Fruit fly (Drosophila melanogaster) whole organism, prepupa: ENCODE results near the gene Tsp86D.

Experiments used
- Blimp-1 ChIP-seq: fragments of 200-800 bp; sonication (Bioruptor generic); optimal IDR thresholded peaks from 3 replicates; lab custom pipeline; 2017; ENCODE audit warnings: missing biosample characterization, missing genetic modification characterization, mild to moderate bottlenecking, moderate library complexity, missing genetic modification reagents
- CG10631 ChIP-seq: fragments of 200-800 bp; sonication (Bioruptor generic); optimal IDR thresholded peaks from 2 replicates; lab custom pipeline; 2016; ENCODE audit warnings: missing biosample characterization, missing genetic modification characterization
- CG11294 ChIP-seq: fragments of 200-800 bp; sonication (Bioruptor generic); IDR thresholded peaks from 2 replicates; pipeline ENCODE4 v1.3.6; 2022; ENCODE audit warnings: missing biosample characterization, missing genetic modification characterization
- CG11762 ChIP-seq: fragments of 200-800 bp; sonication (Bioruptor generic); optimal IDR thresholded peaks from 3 replicates; lab custom pipeline; 2016; ENCODE audit warnings: missing biosample characterization, missing genetic modification characterization; ENCODE audit not compliant: insufficient read depth
- CG11902 ChIP-seq: fragments of 200-800 bp; sonication (Bioruptor generic); optimal IDR thresholded peaks from 3 replicates; lab custom pipeline; 2016; ENCODE audit warnings: missing biosample characterization, missing genetic modification characterization
- CG15336 ChIP-seq: fragments of 200-800 bp; sonication (Bioruptor generic); IDR thresholded peaks from 2 replicates; pipeline ENCODE4 v1.3.6; 2022; ENCODE audit warnings: missing biosample characterization, missing genetic modification characterization
- CG16779 ChIP-seq: fragments of 200-800 bp; sonication (Bioruptor generic); optimal IDR thresholded peaks from 3 replicates; lab custom pipeline; 2017; ENCODE audit warnings: missing biosample characterization, mild to moderate bottlenecking, missing genetic modification characterization
- CG3032 ChIP-seq: fragments of 200-800 bp; optimal IDR thresholded peaks from 2 replicates; lab custom pipeline; 2019; ENCODE audit warnings: missing biosample characterization, mild to moderate bottlenecking, missing genetic modification characterization, moderate library complexity
- CG34406 ChIP-seq: fragments of 200-800 bp; sonication (Bioruptor generic); optimal IDR thresholded peaks from 3 replicates; lab custom pipeline; 2016; ENCODE audit warnings: missing biosample characterization, missing genetic modification characterization
- CG3919 ChIP-seq: fragments of 200-800 bp; sonication (Bioruptor generic); optimal IDR thresholded peaks from 3 replicates; lab custom pipeline; 2016; ENCODE audit warnings: missing biosample characterization, missing genetic modification characterization
- CG4318 ChIP-seq: fragments of 200-800 bp; sonication (Bioruptor generic); optimal IDR thresholded peaks from 3 replicates; lab custom pipeline; 2017; ENCODE audit warnings: missing biosample characterization, mild to moderate bottlenecking, missing genetic modification characterization
- CG6163 ChIP-seq: fragments of 200-800 bp; sonication (Bioruptor generic); IDR thresholded peaks from 3 replicates; pipeline ENCODE4 v1.3.6; 2022; ENCODE audit warnings: missing biosample characterization, missing genetic modification characterization
- CG6276 ChIP-seq: fragments of 200-800 bp; sonication (Bioruptor generic); optimal IDR thresholded peaks from 2 replicates; lab custom pipeline; 2017; ENCODE audit warnings: missing biosample characterization, mild to moderate bottlenecking, missing genetic modification characterization
- CG6792 ChIP-seq: fragments of 200-800 bp; sonication (Bioruptor generic); optimal IDR thresholded peaks from 3 replicates; lab custom pipeline; 2016; ENCODE audit warnings: missing biosample characterization, missing genetic modification characterization
- CG6808 ChIP-seq: fragments of 200-800 bp; sonication (Bioruptor generic); optimal IDR thresholded peaks from 3 replicates; lab custom pipeline; 2017; ENCODE audit warnings: missing biosample characterization, missing genetic modification characterization, mild to moderate bottlenecking, moderate library complexity, missing genetic modification reagents
- CG6854 ChIP-seq: fragments of 200-800 bp; sonication (Bioruptor generic); optimal IDR thresholded peaks from 2 replicates; lab custom pipeline; 2017; ENCODE audit warnings: missing biosample characterization, mild to moderate bottlenecking, missing genetic modification characterization
- CG7368 ChIP-seq: fragments of 200-800 bp; sonication (Bioruptor generic); optimal IDR thresholded peaks from 3 replicates; lab custom pipeline; 2016; ENCODE audit warnings: missing biosample characterization, missing genetic modification characterization
- CG8119 ChIP-seq: fragments of 200-800 bp; sonication (Bioruptor generic); IDR thresholded peaks from 3 replicates; pipeline ENCODE4 v1.3.6; 2022; ENCODE audit warnings: missing biosample characterization, missing genetic modification characterization
- CG8319 ChIP-seq: fragments of 200-800 bp; sonication (Bioruptor generic); optimal IDR thresholded peaks from 3 replicates; lab custom pipeline; 2016; ENCODE audit warnings: missing biosample characterization, missing genetic modification characterization
- CG8632 ChIP-seq: fragments of 200-800 bp; sonication (Bioruptor generic); optimal IDR thresholded peaks from 3 replicates; lab custom pipeline; 2016; ENCODE audit warnings: missing biosample characterization, missing genetic modification characterization
- CG9139 ChIP-seq: fragments of 200-800 bp; sonication (Bioruptor generic); optimal IDR thresholded peaks from 3 replicates; lab custom pipeline; 2017; ENCODE audit warnings: missing biosample characterization, mild to moderate bottlenecking, missing genetic modification characterization
- Eip78C ChIP-seq: fragments of 200-800 bp; sonication (Bioruptor generic); peaks from one replicate; lab custom pipeline; 2016; ENCODE audit warnings: missing biosample characterization, missing genetic modification characterization
- Eip93F ChIP-seq: fragments of 200-800 bp; sonication (Bioruptor generic); optimal IDR thresholded peaks from 2 replicates; lab custom pipeline; 2016; ENCODE audit warnings: missing biosample characterization, mild to moderate bottlenecking, missing genetic modification characterization
- Ets96B ChIP-seq: fragments of 200-800 bp; optimal IDR thresholded peaks from 2 replicates; lab custom pipeline; 2019; ENCODE audit warnings: missing biosample characterization, mild to moderate bottlenecking, missing genetic modification characterization, moderate library complexity
- Gug ChIP-seq: fragments of 200-800 bp; sonication (Bioruptor generic); IDR thresholded peaks from 2 replicates; pipeline ENCODE4 v1.3.6; 2022; ENCODE audit warnings: missing biosample characterization, missing genetic modification characterization
- Hr38 ChIP-seq: sonication (Bioruptor generic); optimal IDR thresholded peaks from 2 replicates; lab custom pipeline; 2016; ENCODE audit warnings: missing biosample characterization, missing genetic modification characterization
- Hr39 ChIP-seq: fragments of 200-800 bp; sonication (Bioruptor generic); optimal IDR thresholded peaks from 2 replicates; lab custom pipeline; 2016; ENCODE audit warnings: missing biosample characterization, missing genetic modification characterization
- Hr4 ChIP-seq: fragments of 200-800 bp; sonication (Bioruptor generic); optimal IDR thresholded peaks from 3 replicates; lab custom pipeline; 2016; ENCODE audit warnings: missing biosample characterization, missing genetic modification characterization
- Met ChIP-seq: fragments of 200-800 bp; sonication (Bioruptor generic); optimal IDR thresholded peaks from 3 replicates; lab custom pipeline; 2016; ENCODE audit warnings: missing biosample characterization, missing genetic modification characterization
- Smox ChIP-seq: fragments of 200-800 bp; sonication (Bioruptor generic); optimal IDR thresholded peaks from 3 replicates; lab custom pipeline; 2016; ENCODE audit warnings: missing biosample characterization, missing genetic modification characterization
- Sox102F ChIP-seq: fragments of 200-800 bp; sonication (Bioruptor generic); optimal IDR thresholded peaks from 2 replicates; lab custom pipeline; 2016; ENCODE audit warnings: missing biosample characterization, mild to moderate bottlenecking, missing genetic modification characterization
- Sox14 ChIP-seq: fragments of 200-800 bp; sonication (Bioruptor generic); optimal IDR thresholded peaks from 3 replicates; lab custom pipeline; 2016; ENCODE audit warnings: missing biosample characterization, missing genetic modification characterization
- Sox15 ChIP-seq: fragments of 200-800 bp; sonication (Bioruptor generic); optimal IDR thresholded peaks from 3 replicates; lab custom pipeline; 2016; ENCODE audit warnings: missing biosample characterization, missing genetic modification characterization
- achi ChIP-seq: fragments of 200-800 bp; sonication (Bioruptor generic); optimal IDR thresholded peaks from 3 replicates; lab custom pipeline; 2016; ENCODE audit warnings: missing biosample characterization, missing genetic modification characterization
- acj6 ChIP-seq: fragments of 200-800 bp; sonication (Bioruptor generic); optimal IDR thresholded peaks from 3 replicates; lab custom pipeline; 2016; ENCODE audit warnings: missing biosample characterization, missing genetic modification characterization
- cyc ChIP-seq: fragments of 200-800 bp; sonication (Bioruptor generic); optimal IDR thresholded peaks from 3 replicates; lab custom pipeline; 2016; ENCODE audit warnings: missing biosample characterization, missing genetic modification characterization
- dac ChIP-seq: fragments of 200-800 bp; sonication (Bioruptor generic); optimal IDR thresholded peaks from 2 replicates; lab custom pipeline; 2017; ENCODE audit warnings: missing biosample characterization, mild to moderate bottlenecking, missing genetic modification characterization
- eg ChIP-seq: fragments of 200-800 bp; sonication (Bioruptor generic); IDR thresholded peaks from 3 replicates; pipeline ENCODE4 v1.3.6; 2022; ENCODE audit warnings: missing biosample characterization, missing genetic modification characterization
- esn ChIP-seq: fragments of 200-800 bp; sonication (Bioruptor generic); optimal IDR thresholded peaks from 2 replicates; lab custom pipeline; 2016; ENCODE audit warnings: missing biosample characterization, mild to moderate bottlenecking, missing genetic modification characterization, moderate library complexity
- fd59A ChIP-seq: fragments of 200-800 bp; sonication (Bioruptor generic); optimal IDR thresholded peaks from 2 replicates; lab custom pipeline; 2017; ENCODE audit warnings: missing biosample characterization, mild to moderate bottlenecking, missing genetic modification characterization, missing genetic modification reagents
- fd85E ChIP-seq: fragments of 200-800 bp; sonication (Bioruptor generic); optimal IDR thresholded peaks from 3 replicates; lab custom pipeline; 2016; ENCODE audit warnings: missing biosample characterization, missing genetic modification characterization
- net ChIP-seq: fragments of 200-800 bp; sonication (Bioruptor generic); optimal IDR thresholded peaks from 3 replicates; lab custom pipeline; 2016; ENCODE audit warnings: missing biosample characterization, missing genetic modification characterization
- pdm3 ChIP-seq: fragments of 200-800 bp; sonication (Bioruptor generic); optimal IDR thresholded peaks from 3 replicates; lab custom pipeline; 2016; ENCODE audit warnings: missing biosample characterization, missing genetic modification characterization
- salr ChIP-seq, 2 experiments: fragments of 200-800 bp; sonication (Bioruptor generic); optimal IDR thresholded peaks; 3 replicates each; lab custom pipeline; 2016 to 2018; ENCODE audit warnings: missing biosample characterization in 2 of 2, missing genetic modification characterization in 2 of 2, mild to moderate bottlenecking in 1 of 2
- ss ChIP-seq, 2 experiments: fragments of 200-800 bp; sonication (Bioruptor generic); optimal IDR thresholded peaks; 2 replicates in 1 of 2; 3 replicates in 1 of 2; lab custom pipeline; 2017 to 2018; ENCODE audit warnings: mild to moderate bottlenecking in 2 of 2, missing biosample characterization in 2 of 2, missing genetic modification characterization in 2 of 2, moderate library complexity in 1 of 2
- svp ChIP-seq: fragments of 200-800 bp; sonication (Bioruptor generic); peaks from one replicate; lab custom pipeline; 2016; ENCODE audit warnings: missing biosample characterization, missing genetic modification characterization
- topi ChIP-seq: fragments of 200-800 bp; sonication (Bioruptor generic); optimal IDR thresholded peaks from 3 replicates; lab custom pipeline; 2016; ENCODE audit warnings: missing biosample characterization, missing genetic modification characterization

Gene Tsp86D

dm6 chr3R:10842422-10842821 lies 26.1 kb upstream of the Tsp86D start (continued):
- TF ChIP-seq cyc (GFP tag; lab: Kevin White, UChicago) = no peak
- no peak for TF ChIP-seq Hr39 (GFP tag; lab: Kevin White, UChicago)
- no peak for TF ChIP-seq pdm3 (GFP tag; lab: Kevin White, UChicago)
- TF ChIP-seq acj6 (GFP tag; lab: Kevin White, UChicago) = peak; percentile 19
- no peak for TF ChIP-seq esn
- TF ChIP-seq fd59A (GFP tag; lab: Kevin White, UChicago) = peak; percentile 16
- no peak for TF ChIP-seq Hr38 (GFP tag; lab: Kevin White, UChicago)
- no peak for TF ChIP-seq CG8632 (GFP tag; lab: Kevin White, UChicago)
- TF ChIP-seq CG10631 (GFP tag; lab: Kevin White, UChicago) = peak; percentile 28
- peak; percentile 4 to 31 for TF ChIP-seq ss (GFP tag; optimal IDR thresholded peaks at IDR 0.05; lab: Kevin White, UChicago)
- TF ChIP-seq salr (GFP tag; optimal IDR thresholded peaks at IDR 0.05; lab: Kevin White, UChicago) = no peak
- peak; percentile 44 for TF ChIP-seq CG6808 (GFP tag; lab: Kevin White, UChicago)
- no peak for TF ChIP-seq CG16779 (tag; lab: Kevin White, UChicago)
- TF ChIP-seq Gug (GFP tag; lab: Robert Waterston, UW) = no peak
- no peak for TF ChIP-seq Blimp-1
- no peak for TF ChIP-seq fd85E (GFP tag; lab: Kevin White, UChicago)
- TF ChIP-seq dac = no peak
- no peak for TF ChIP-seq Eip93F (GFP tag; lab: Kevin White, UChicago)
- TF ChIP-seq CG3032 (tag; lab: Kevin White, UChicago) = peak; percentile 58
- TF ChIP-seq CG6276 (GFP tag; lab: Kevin White, UChicago) = no peak
- TF ChIP-seq svp (GFP tag; lab: Kevin White, UChicago) = no peak
- TF ChIP-seq CG6163 (GFP tag; lab: Robert Waterston, UW) = no peak
- no peak for TF ChIP-seq CG8319 (GFP tag; lab: Kevin White, UChicago)
- no peak for TF ChIP-seq Sox15 (GFP tag; lab: Kevin White, UChicago)
- TF ChIP-seq Eip78C (GFP tag; lab: Kevin White, UChicago) = peak; percentile 70
- no peak for TF ChIP-seq CG11902 (GFP tag; lab: Kevin White, UChicago)
- TF ChIP-seq CG4318 (GFP tag; lab: Kevin White, UChicago) = no peak
- TF ChIP-seq Met (GFP tag; lab: Kevin White, UChicago) = no peak
- 0 out of 2 replicates have a peak, but pooled peaks have one; percentile 12 for TF ChIP-seq CG15336 (GFP tag; lab: Robert Waterston, UW)
- TF ChIP-seq achi (GFP tag; lab: Kevin White, UChicago) = peak; percentile 20
- TF ChIP-seq CG11294 (GFP tag; lab: Robert Waterston, UW) = no peak
- TF ChIP-seq CG8119 = no peak
- no peak for TF ChIP-seq Sox14 (GFP tag; lab: Kevin White, UChicago)

- TF ChIP-seq CG11762 (GFP tag; lab: Kevin White, UChicago) (peak; percentile 94), CG6792 (GFP tag; lab: Kevin White, UChicago) (peak; percentile 84), CG3919 (GFP tag; lab: Kevin White, UChicago) (peak; percentile 95), Sox102F (peak; percentile 91), topi (peak; percentile 92), CG6276 (GFP tag; lab: Kevin White, UChicago) (peak; percentile 97), net (GFP tag; lab: Kevin White, UChicago) (peak; percentile 92), CG8632 (GFP tag; lab: Kevin White, UChicago) (peak; percentile 89), pdm3 (GFP tag; lab: Kevin White, UChicago) (peak; percentile 89), fd85E (GFP tag; lab: Kevin White, UChicago) (peak; percentile 81), CG6854 (GFP tag; lab: Kevin White, UChicago) (peak; percentile 92), cyc (GFP tag; lab: Kevin White, UChicago) (peak; percentile 77), CG7368 (GFP tag; lab: Kevin White, UChicago) (peak; percentile 86), Ets96B (peak; percentile 98), ss (GFP tag; optimal IDR thresholded peaks at IDR 0.05; lab: Kevin White, UChicago) (peak; percentile 89 to 92), Eip78C (GFP tag; lab: Kevin White, UChicago) (peak; percentile 97), CG4318 (GFP tag; lab: Kevin White, UChicago) (peak; percentile 92), CG15336 (GFP tag; lab: Robert Waterston, UW) (peak; percentile 97), Sox14 (GFP tag; lab: Kevin White, UChicago) (peak; percentile 88), CG9139 (GFP tag; lab: Kevin White, UChicago) (peak; percentile 88), CG8119 (peak; percentile 96), CG6163 (GFP tag; lab: Robert Waterston, UW) (peak; percentile 95), eg (GFP tag; lab: Robert Waterston, UW) (peak; percentile 95), Sox15 (GFP tag; lab: Kevin White, UChicago) (peak; percentile 55), acj6 (GFP tag; lab: Kevin White, UChicago) (peak; percentile 90), CG8319 (GFP tag; lab: Kevin White, UChicago) (peak; percentile 70), salr (GFP tag; optimal IDR thresholded peaks at IDR 0.05; lab: Kevin White, UChicago) (peak; percentile 83 to 94), Hr4 (GFP tag; lab: Kevin White, UChicago) (peak; percentile 91), Smox (peak; percentile 90), Gug (GFP tag; lab: Robert Waterston, UW) (peak; percentile 94), Hr39 (GFP tag; lab: Kevin White, UChicago) (peak; percentile 69), CG34406 (GFP tag; lab: Kevin White, UChicago) (peak; percentile 90), Blimp-1 (peak; percentile 77)
Measured at dm6 chr3R:10849515-10849973, 19.0 kb upstream of the Tsp86D start, which contains the start of gene CG42394. Gene CG42394, plus strand, starts transcription at chr3R:10849825.
